Worm (Caenorhabditis elegans) whole organism, mixed stage, embryonic: Measurements from ENCODE around the gene tag-18.

Experiments
- ceh-43 ChIP-seq: fragments of 200-800 bp; sonication (Bioruptor generic); optimal IDR thresholded peaks from 2 replicates; lab custom pipeline; 2018; ENCODE audit warnings: mild to moderate bottlenecking, missing genetic modification characterization, moderate library complexity, missing compliant biosample characterization
- elt-1 ChIP-seq: sonication (generic microtip); optimal IDR thresholded peaks from 2 replicates; lab custom pipeline; 2017; ENCODE audit warnings: missing genetic modification characterization, mild to moderate bottlenecking, missing compliant biosample characterization, antibody characterized with exemption, moderate library complexity, borderline replicate concordance; ENCODE audit not compliant: insufficient read depth
- ham-2 ChIP-seq: fragments of 200-800 bp; sonication (Bioruptor generic); optimal IDR thresholded peaks from 2 replicates; lab custom pipeline; 2018; ENCODE audit warnings: mild to moderate bottlenecking, missing genetic modification characterization, missing compliant biosample characterization
- lin-13 ChIP-seq: fragments of 150-350 bp; optimal IDR thresholded peaks from 2 replicates; lab custom pipeline; 2014; ENCODE audit warnings: missing biosample characterization, missing genetic modification characterization
- lsy-2 ChIP-seq: fragments of 150-350 bp; optimal IDR thresholded peaks from 2 replicates; lab custom pipeline; 2014; ENCODE audit warnings: missing biosample characterization, missing genetic modification characterization
- nhr-237 ChIP-seq: fragments of 150-350 bp; optimal IDR thresholded peaks from 2 replicates; lab custom pipeline; 2014; ENCODE audit warnings: missing biosample characterization, missing genetic modification characterization
- nhr-28 ChIP-seq: fragments of 150-350 bp; optimal IDR thresholded peaks from 2 replicates; lab custom pipeline; 2014; ENCODE audit warnings: missing biosample characterization, missing genetic modification characterization
- nhr-76 ChIP-seq: sonication (generic microtip); optimal IDR thresholded peaks from 2 replicates; lab custom pipeline; 2017; ENCODE audit warnings: missing biosample characterization, missing genetic modification characterization
- sem-2 ChIP-seq: fragments of 200-800 bp; sonication (Bioruptor generic); optimal IDR thresholded peaks from 2 replicates; lab custom pipeline; 2018; ENCODE audit warnings: mild to moderate bottlenecking, missing genetic modification characterization, missing compliant biosample characterization
- snpc-4 ChIP-seq: fragments of 150-350 bp; optimal IDR thresholded peaks from 2 replicates; lab custom pipeline; 2014; ENCODE audit warnings: missing biosample characterization, missing genetic modification characterization
- unc-39 ChIP-seq: fragments of 150-350 bp; optimal IDR thresholded peaks from 2 replicates; lab custom pipeline; 2014; ENCODE audit warnings: missing biosample characterization, missing genetic modification characterization
- zip-8 ChIP-seq: fragments of 150-350 bp; optimal IDR thresholded peaks from 2 replicates; lab custom pipeline; 2014; ENCODE audit warnings: missing biosample characterization, missing genetic modification characterization
- ztf-11 ChIP-seq: fragments of 150-350 bp; optimal IDR thresholded peaks from 2 replicates; lab custom pipeline; 2014; ENCODE audit warnings: missing biosample characterization, missing genetic modification characterization

DNA sequence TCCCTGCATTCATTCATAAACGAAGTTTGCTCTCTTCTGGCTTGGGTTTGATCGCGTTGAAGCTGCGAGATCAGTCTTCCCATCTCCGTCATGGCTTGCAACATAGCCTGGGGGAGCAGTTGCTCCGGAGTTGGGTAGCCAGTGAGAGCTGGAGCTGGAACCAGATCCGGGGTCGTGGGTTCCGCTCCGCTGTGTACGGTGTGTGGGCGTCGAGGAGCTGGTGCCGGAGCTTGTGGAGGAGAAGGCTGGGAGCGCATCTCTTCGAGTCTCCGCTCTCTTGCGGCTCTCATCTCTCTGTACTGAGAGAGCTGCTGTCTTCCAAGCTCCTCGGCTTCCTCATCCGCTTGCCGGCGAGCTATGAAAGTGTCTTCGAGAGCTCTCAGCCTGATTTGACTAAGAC is 18.6 kb upstream of the tag-18 start:
- TF ChIP-seq snpc-4 (no peak), lin-13 (no peak), nhr-76 (tag; lab: Kevin White, UChicago) (no peak), unc-39 (tag; lab: Kevin White, UChicago) (no peak), nhr-28 (tag; lab: Kevin White, UChicago) (no peak), ham-2 (GFP tag; lab: Kevin White, UChicago) (no peak), ztf-11 (tag; lab: Kevin White, UChicago) (no peak), ceh-43 (no peak), sem-2 (no peak), nhr-237 (no peak), zip-8 (tag; lab: Kevin White, UChicago) (no peak), elt-1 (tag; lab: Kevin White, UChicago) (no peak), lsy-2 (tag; lab: Kevin White, UChicago) (no peak)
